Worm (Caenorhabditis elegans) whole organism, young adult: Measurements from ENCODE around the gene spp-26.

Experiments used
- C17E4.6 ChIP-seq: fragments of 200-800 bp; sonication (Bioruptor generic); IDR thresholded peaks from 2 replicates; pipeline ENCODE4 v1.3.6; 2022; ENCODE audit warnings: missing genetic modification reagents, missing genetic modification characterization, missing compliant biosample characterization
- F52B5.7 ChIP-seq: sonication (generic microtip); optimal IDR thresholded peaks from 2 replicates; lab custom pipeline; 2016; ENCODE audit warnings: mild to moderate bottlenecking, missing genetic modification characterization, missing compliant biosample characterization
- F57C9.4 ChIP-seq: sonication (generic microtip); optimal IDR thresholded peaks from 2 replicates; lab custom pipeline; 2017; ENCODE audit warnings: mild to moderate bottlenecking, missing genetic modification characterization, missing compliant biosample characterization
- T07F8.4 ChIP-seq: sonication (generic microtip); optimal IDR thresholded peaks from 2 replicates; lab custom pipeline; 2016; ENCODE audit warnings: mild to moderate bottlenecking, missing genetic modification characterization, moderate library complexity, missing compliant biosample characterization
- Y53F4B.3 ChIP-seq: fragments of 200-800 bp; sonication (Bioruptor generic); IDR thresholded peaks from 2 replicates; pipeline ENCODE4 v1.3.6; 2022; ENCODE audit warnings: missing genetic modification reagents, missing genetic modification characterization, missing compliant biosample characterization
- Y56A3A.18 ChIP-seq: fragments of 200-800 bp; sonication (Bioruptor generic); IDR thresholded peaks from 2 replicates; pipeline ENCODE4 v1.3.6; 2022; ENCODE audit warnings: missing genetic modification reagents, missing genetic modification characterization, missing compliant biosample characterization
- akir-1 ChIP-seq: fragments of 200-800 bp; sonication (Bioruptor generic); optimal IDR thresholded peaks from 2 replicates; lab custom pipeline; 2018; ENCODE audit warnings: mild to moderate bottlenecking, missing genetic modification characterization, moderate library complexity, missing compliant biosample characterization
- aptf-2 ChIP-seq: fragments of 200-800 bp; sonication (Bioruptor generic); conservative IDR thresholded peaks from 2 replicates; pipeline ENCODE4 v1.3.6; 2022; ENCODE audit warnings: missing genetic modification reagents, missing genetic modification characterization, missing compliant biosample characterization
- aptf-3 ChIP-seq: fragments of 200-800 bp; sonication (Bioruptor generic); IDR thresholded peaks from 2 replicates; pipeline ENCODE4 v1.3.6; 2022; ENCODE audit warnings: missing genetic modification characterization, missing compliant biosample characterization
- athp-1 ChIP-seq: sonication (generic microtip); optimal IDR thresholded peaks from 2 replicates; lab custom pipeline; 2017; ENCODE audit warnings: mild to moderate bottlenecking, missing genetic modification characterization, missing compliant biosample characterization
- bed-2 ChIP-seq: fragments of 200-800 bp; sonication (Bioruptor generic); IDR thresholded peaks from 2 replicates; pipeline ENCODE4 v1.3.6; 2022; ENCODE audit warnings: missing genetic modification reagents, missing genetic modification characterization, missing compliant biosample characterization
- cebp-1 ChIP-seq, 2 experiments: fragments of 200-800 bp in 1 of 2; sonication (Bioruptor generic) in 1 of 2; sonication (generic microtip) in 1 of 2; IDR thresholded peaks in 1 of 2; optimal IDR thresholded peaks in 1 of 2; 2 replicates each; pipeline versions ENCODE4 v1.3.6 to Lab custom; 2017 to 2022; ENCODE audit warnings: missing compliant biosample characterization in 2 of 2, missing genetic modification characterization in 2 of 2, mild to moderate bottlenecking in 1 of 2, missing genetic modification reagents in 1 of 2, moderate library complexity in 1 of 2
- cebp-2 ChIP-seq: fragments of 200-800 bp; sonication (Bioruptor generic); IDR thresholded peaks from 2 replicates; pipeline ENCODE4 v1.3.6; 2022; ENCODE audit warnings: missing genetic modification characterization, missing compliant biosample characterization
- ceh-27 ChIP-seq: fragments of 200-800 bp; sonication (Bioruptor generic); optimal IDR thresholded peaks from 2 replicates; lab custom pipeline; 2018; ENCODE audit warnings: mild to moderate bottlenecking, missing genetic modification characterization, moderate library complexity, missing compliant biosample characterization
- die-1 ChIP-seq: sonication (generic microtip); optimal IDR thresholded peaks from 2 replicates; lab custom pipeline; 2016; ENCODE audit warnings: missing genotype, mild to moderate bottlenecking, missing genetic modification characterization, missing compliant biosample characterization
- egl-44 ChIP-seq: fragments of 200-800 bp; sonication (Bioruptor generic); IDR thresholded peaks from 2 replicates; pipeline ENCODE4 v1.3.6; 2022; ENCODE audit warnings: missing genetic modification reagents, missing genetic modification characterization, missing compliant biosample characterization
- ekl-4 ChIP-seq: fragments of 200-800 bp; sonication (Bioruptor generic); IDR thresholded peaks from 2 replicates; pipeline ENCODE4 v1.3.6; 2022; ENCODE audit warnings: missing genetic modification reagents, missing genetic modification characterization, missing compliant biosample characterization
- fkh-3 ChIP-seq: sonication (generic microtip); optimal IDR thresholded peaks from 2 replicates; lab custom pipeline; 2016; ENCODE audit warnings: mild to moderate bottlenecking, missing genetic modification characterization, missing compliant biosample characterization
- him-1 ChIP-seq: sonication (generic microtip); optimal IDR thresholded peaks from 2 replicates; lab custom pipeline; 2016; ENCODE audit warnings: missing genotype, missing genetic modification reagents, missing genetic modification characterization, missing compliant biosample characterization
- lin-26 ChIP-seq: fragments of 200-800 bp; sonication (Bioruptor generic); IDR thresholded peaks from 2 replicates; pipeline ENCODE4 v1.3.6; 2022; ENCODE audit warnings: missing genetic modification reagents, missing genetic modification characterization, missing compliant biosample characterization
- lin-35 ChIP-seq, 3 experiments: fragments of 150-350 bp in 2 of 3; sonication (generic microtip) in 1 of 3; optimal IDR thresholded peaks; 2 replicates each; lab custom pipeline; 2014 to 2018; ENCODE audit warnings: missing biosample characterization in 3 of 3, missing genetic modification characterization in 3 of 3, missing genetic modification reagents in 3 of 3
- lir-1 ChIP-seq: fragments of 200-800 bp; sonication (Bioruptor generic); conservative IDR thresholded peaks from 2 replicates; pipeline ENCODE4 v1.3.6; 2022; ENCODE audit warnings: missing genetic modification reagents, missing genetic modification characterization, missing compliant biosample characterization
- lsl-1 ChIP-seq: fragments of 200-800 bp; sonication (Bioruptor generic); optimal IDR thresholded peaks from 2 replicates; lab custom pipeline; 2018; ENCODE audit warnings: mild to moderate bottlenecking, missing genetic modification characterization, moderate library complexity, missing compliant biosample characterization
- nhr-27 ChIP-seq: fragments of 200-800 bp; sonication (Bioruptor generic); optimal IDR thresholded peaks from 2 replicates; lab custom pipeline; 2018; ENCODE audit warnings: mild to moderate bottlenecking, missing genetic modification characterization, moderate library complexity, missing compliant biosample characterization
- nhr-80 ChIP-seq: sonication (generic microtip); optimal IDR thresholded peaks from 2 replicates; lab custom pipeline; 2016; ENCODE audit warnings: missing genetic modification characterization, missing compliant biosample characterization
- nhr-90 ChIP-seq: sonication (generic microtip); optimal IDR thresholded peaks from 2 replicates; lab custom pipeline; 2016; ENCODE audit warnings: missing genotype, mild to moderate bottlenecking, missing genetic modification characterization, missing compliant biosample characterization
- snpc-1.3 ChIP-seq: sonication (generic microtip); optimal IDR thresholded peaks from 2 replicates; lab custom pipeline; 2017; ENCODE audit warnings: missing genetic modification characterization, mild to moderate bottlenecking, missing compliant biosample characterization, antibody characterized with exemption, moderate library complexity, missing genotype, missing genetic modification reagents; ENCODE audit not compliant: insufficient read depth
- snpc-4 ChIP-seq, 5 experiments: fragments of 150-350 bp in 1 of 5; sonication (generic microtip) in 4 of 5; optimal IDR thresholded peaks; 2 replicates each; lab custom pipeline; 2014 to 2018; ENCODE audit warnings: missing genetic modification characterization in 5 of 5, missing biosample characterization in 3 of 5, antibody characterized with exemption in 2 of 5, mild to moderate bottlenecking in 2 of 5, missing compliant biosample characterization in 2 of 5, missing genotype in 2 of 5, moderate library complexity in 2 of 5, missing genetic modification reagents in 1 of 5
- tbp1 ChIP-seq: fragments of 200-800 bp; sonication (Bioruptor generic); optimal IDR thresholded peaks from 2 replicates; lab custom pipeline; 2018; ENCODE audit warnings: mild to moderate bottlenecking, missing genetic modification characterization, missing compliant biosample characterization
- tbx-9 ChIP-seq: sonication (generic microtip); optimal IDR thresholded peaks from 2 replicates; lab custom pipeline; 2016; ENCODE audit warnings: borderline replicate concordance, missing genetic modification characterization, inconsistent platforms, missing compliant biosample characterization
- unc-62 ChIP-seq: fragments of 150-350 bp; optimal IDR thresholded peaks from 2 replicates; lab custom pipeline; 2014; ENCODE audit warnings: missing biosample characterization, missing genetic modification reagents, missing genetic modification characterization
- ztf-25 ChIP-seq: fragments of 200-800 bp; sonication (Bioruptor generic); IDR thresholded peaks from 2 replicates; pipeline ENCODE4 v1.3.6; 2022; ENCODE audit warnings: missing genetic modification reagents, missing genetic modification characterization, missing compliant biosample characterization

The spp-26 gene

ce11 chrV:6549871-6550270 lies 9.1 kb downstream of the spp-26 start, which contains the start of gene lipl-4:
TSS of gene lipl-4 (plus strand) at chrV:6550171.
- TF ChIP-seq ekl-4 (no peak), nhr-27 (no peak), athp-1 (tag; lab: Kevin White, UChicago) (no peak), him-1 (tag; lab: Kevin White, UChicago) (no peak), snpc-4 (GFP tag; optimal IDR thresholded peaks at IDR 0.05; lab: Kevin White, UChicago) (no peak), snpc-4 (tag; optimal IDR thresholded peaks at IDR 0.05; lab: Kevin White, UChicago) (no peak), cebp-2 (no peak), egl-44 (no peak), F57C9.4 (tag; lab: Kevin White, UChicago) (no peak), tbp1 (GFP tag; lab: Kevin White, UChicago) (no peak), fkh-3 (tag; lab: Kevin White, UChicago) (no peak), T07F8.4 (no peak), C17E4.6 (no peak), nhr-90 (tag; lab: Kevin White, UChicago) (no peak), snpc-1.3 (tag; lab: Kevin White, UChicago) (no peak), lin-35 (GFP tag; optimal IDR thresholded peaks at IDR 0.05; lab: Kevin White, UChicago) (no peak), F52B5.7 (no peak), bed-2 (GFP tag; lab: Robert Waterston, UW) (no peak)
- TF ChIP-seq, all 124 proteins: peak for 0

ce11 chrV:6549148-6549547 lies 9.9 kb downstream of the spp-26 start, which contains the start of gene K04A8.20:
TSS of gene K04A8.20 (plus strand) at chrV:6549448.
- TF ChIP-seq akir-1 (GFP tag; lab: Kevin White, UChicago) = no peak
- no peak for TF ChIP-seq ztf-25
- TF ChIP-seq die-1 (tag; lab: Kevin White, UChicago) = no peak
- TF ChIP-seq ceh-27 (GFP tag; lab: Kevin White, UChicago) = no peak
- TF ChIP-seq Y56A3A.18 (GFP tag; lab: Robert Waterston, UW) = no peak
- TF ChIP-seq cebp-1 (GFP tag; IDR thresholded peaks at IDR 0.05; lab: Robert Waterston, UW) = no peak
- TF ChIP-seq cebp-1 (tag; optimal IDR thresholded peaks at IDR 0.05; lab: Kevin White, UChicago) = no peak
- no peak for TF ChIP-seq Y53F4B.3
- TF ChIP-seq aptf-2 (GFP tag; lab: Robert Waterston, UW) = no peak
- TF ChIP-seq, all 124 proteins: peak for 0

- no peak for TF ChIP-seq lsl-1 (GFP tag; lab: Kevin White, UChicago)
- TF ChIP-seq aptf-3 = no peak
Measured at ce11 chrV:6548309-6548708, 10.7 kb downstream of the spp-26 start.

- TF ChIP-seq nhr-80 (tag; lab: Kevin White, UChicago) (peak; percentile 48), unc-62 (GFP tag; lab: Kevin White, UChicago) (no peak), tbx-9 (tag; lab: Kevin White, UChicago) (no peak)
Measured at ce11 chrV:6546450-6547171, 12.4 kb downstream of the spp-26 start, which contains the start of gene dre-1. TSS of gene dre-1 (minus strand) at chrV:6546500.

- TF ChIP-seq ekl-4 (no peak), lin-26 (GFP tag; lab: Robert Waterston, UW) (no peak), akir-1 (GFP tag; lab: Kevin White, UChicago) (no peak), lir-1 (no peak)
Measured at ce11 chrV:6544999-6545398, 14.0 kb downstream of the spp-26 start.
